Worm (Caenorhabditis elegans): Measurements from ENCODE around the gene C41C4.9.

- TF ChIP-seq ama-1 (optimal IDR thresholded peaks at IDR 0.05) (no peak), skn-1 (tag; optimal IDR thresholded peaks at IDR 0.05) (no peak), snpc-4 (tag; optimal IDR thresholded peaks at IDR 0.05) (peak; percentile 40), ztf-11 (tag; optimal IDR thresholded peaks at IDR 0.05) (no peak), lin-13 (GFP tag; optimal IDR thresholded peaks at IDR 0.05) (peak; percentile 47), R02D3.7 (tag; optimal IDR thresholded peaks at IDR 0.05) (no peak), nhr-11 (tag; optimal IDR thresholded peaks at IDR 0.05) (no peak)
Observed at ce11 chrII:8124867-8125266, 17.4 kb downstream of the C41C4.9 start, which contains the start of gene ire-1.

All from whole organism, L2 larva.